Worm (Caenorhabditis elegans) whole organism, midembryonic: ENCODE data around the gene T03F7.5.

Experiments used
- T22C8.4 ChIP-seq: fragments of 200-800 bp; sonication (Bioruptor generic); IDR thresholded peaks from 2 replicates; pipeline ENCODE4 v1.3.6; 2022; ENCODE audit warnings: missing genetic modification characterization, missing compliant biosample characterization
- cog-1 ChIP-seq: sonication (generic microtip); optimal IDR thresholded peaks from 2 replicates; lab custom pipeline; 2016; ENCODE audit warnings: missing genetic modification characterization, missing compliant biosample characterization
- flt-1 ChIP-seq: fragments of 200-800 bp; sonication (Bioruptor generic); IDR thresholded peaks from 2 replicates; pipeline ENCODE4 v1.3.6; 2022; ENCODE audit warnings: missing genetic modification characterization, missing compliant biosample characterization
- klf-2 ChIP-seq: fragments of 200-800 bp; sonication (Bioruptor generic); conservative IDR thresholded peaks from 2 replicates; pipeline ENCODE4 v1.3.6; 2022; ENCODE audit warnings: missing genetic modification reagents, missing genetic modification characterization, missing compliant biosample characterization
- med-1 ChIP-seq: sonication (generic microtip); optimal IDR thresholded peaks from 2 replicates; lab custom pipeline; 2017; ENCODE audit warnings: missing genetic modification characterization, mild to moderate bottlenecking, missing compliant biosample characterization, antibody characterized with exemption, missing genetic modification reagents; ENCODE audit not compliant: insufficient read depth
- ref-1 ChIP-seq: fragments of 200-800 bp; sonication (Bioruptor generic); conservative IDR thresholded peaks from 2 replicates; pipeline ENCODE4 v1.3.6; 2022; ENCODE audit warnings: missing genetic modification reagents, missing genetic modification characterization, missing compliant biosample characterization
- tab-1 ChIP-seq: fragments of 200-800 bp; sonication (Bioruptor generic); IDR thresholded peaks from 2 replicates; pipeline ENCODE4 v1.3.6; 2022; ENCODE audit warnings: missing genetic modification characterization, missing compliant biosample characterization
- ztf-23 ChIP-seq: fragments of 200-800 bp; sonication (Bioruptor generic); IDR thresholded peaks from 2 replicates; pipeline ENCODE4 v1.3.6; 2022; ENCODE audit warnings: missing genetic modification reagents, missing genetic modification characterization, missing compliant biosample characterization

- no peak for TF ChIP-seq T22C8.4 (GFP tag; lab: Robert Waterston, UW)
- TF ChIP-seq ztf-23 (GFP tag; lab: Robert Waterston, UW) = no peak
- TF ChIP-seq flt-1 (GFP tag; lab: Robert Waterston, UW) = no peak
- no peak for TF ChIP-seq med-1 (GFP tag; lab: Kevin White, UChicago)
- no peak for TF ChIP-seq klf-2 (GFP tag; lab: Robert Waterston, UW)
- no peak for TF ChIP-seq ref-1
- TF ChIP-seq tab-1 (GFP tag; lab: Robert Waterston, UW) = no peak
- no peak for TF ChIP-seq cog-1 (tag; lab: Kevin White, UChicago)
These were observed 33.0 kb downstream of the T03F7.5 start, which contains the start of gene cln-3.1 for ce11 chrV:11265482-11265881.
